Worm (Caenorhabditis elegans) whole organism, mixed stage, embryonic: ENCODE data around the gene dab-1.

ENCODE experiments used
- M03D4.4 ChIP-seq: sonication (generic microtip); optimal IDR thresholded peaks from 2 replicates; lab custom pipeline; 2017; ENCODE audit warnings: mild to moderate bottlenecking, missing genetic modification characterization, missing compliant biosample characterization
- bed-3 ChIP-seq: fragments of 200-800 bp; sonication (Bioruptor generic); optimal IDR thresholded peaks from 3 replicates; lab custom pipeline; 2018; ENCODE audit warnings: mild to moderate bottlenecking, missing genetic modification characterization, moderate library complexity, missing compliant biosample characterization
- blmp-1 ChIP-seq: fragments of 150-350 bp; optimal IDR thresholded peaks from 2 replicates; lab custom pipeline; 2014; ENCODE audit warnings: missing biosample characterization, missing genetic modification characterization
- ceh-39 ChIP-seq: fragments of 150-350 bp; optimal IDR thresholded peaks from 2 replicates; lab custom pipeline; 2014; ENCODE audit warnings: missing biosample characterization, missing genetic modification characterization
- ceh-43 ChIP-seq: fragments of 200-800 bp; sonication (Bioruptor generic); optimal IDR thresholded peaks from 2 replicates; lab custom pipeline; 2018; ENCODE audit warnings: mild to moderate bottlenecking, missing genetic modification characterization, moderate library complexity, missing compliant biosample characterization
- ceh-83 ChIP-seq: fragments of 200-800 bp; sonication (Bioruptor generic); optimal IDR thresholded peaks from 2 replicates; lab custom pipeline; 2018; ENCODE audit warnings: mild to moderate bottlenecking, missing genetic modification characterization, missing compliant biosample characterization
- ces-1 ChIP-seq: fragments of 150-350 bp; optimal IDR thresholded peaks from 2 replicates; lab custom pipeline; 2014; ENCODE audit warnings: missing biosample characterization, missing genetic modification reagents, missing genetic modification characterization
- cnd-1 ChIP-seq: fragments of 200-800 bp; sonication (Bioruptor generic); optimal IDR thresholded peaks from 2 replicates; lab custom pipeline; 2018; ENCODE audit warnings: mild to moderate bottlenecking, missing genetic modification characterization, missing compliant biosample characterization
- drap-1 ChIP-seq: fragments of 200-800 bp; sonication (Bioruptor generic); optimal IDR thresholded peaks from 3 replicates; lab custom pipeline; 2018; ENCODE audit warnings: mild to moderate bottlenecking, missing genetic modification characterization, missing compliant biosample characterization
- elt-1 ChIP-seq: sonication (generic microtip); optimal IDR thresholded peaks from 2 replicates; lab custom pipeline; 2017; ENCODE audit warnings: missing genetic modification characterization, mild to moderate bottlenecking, missing compliant biosample characterization, antibody characterized with exemption, moderate library complexity, borderline replicate concordance; ENCODE audit not compliant: insufficient read depth
- elt-3 ChIP-seq: fragments of 150-350 bp; optimal IDR thresholded peaks from 2 replicates; lab custom pipeline; 2014; ENCODE audit warnings: missing biosample characterization, missing genetic modification characterization
- flh-1 ChIP-seq: fragments of 200-800 bp; sonication (Bioruptor generic); optimal IDR thresholded peaks from 2 replicates; lab custom pipeline; 2018; ENCODE audit warnings: mild to moderate bottlenecking, missing genetic modification characterization, moderate library complexity, missing compliant biosample characterization
- ham-2 ChIP-seq: fragments of 200-800 bp; sonication (Bioruptor generic); optimal IDR thresholded peaks from 2 replicates; lab custom pipeline; 2018; ENCODE audit warnings: mild to moderate bottlenecking, missing genetic modification characterization, missing compliant biosample characterization
- lin-13 ChIP-seq: fragments of 150-350 bp; optimal IDR thresholded peaks from 2 replicates; lab custom pipeline; 2014; ENCODE audit warnings: missing biosample characterization, missing genetic modification characterization
- lin-32 ChIP-seq: fragments of 200-800 bp; sonication (Bioruptor generic); optimal IDR thresholded peaks from 2 replicates; lab custom pipeline; 2018; ENCODE audit warnings: mild to moderate bottlenecking, missing genetic modification characterization, missing compliant biosample characterization
- lsy-2 ChIP-seq: fragments of 150-350 bp; optimal IDR thresholded peaks from 2 replicates; lab custom pipeline; 2014; ENCODE audit warnings: missing biosample characterization, missing genetic modification characterization
- mab-5 ChIP-seq: fragments of 150-350 bp; optimal IDR thresholded peaks from 2 replicates; lab custom pipeline; 2014; ENCODE audit warnings: missing biosample characterization, missing genetic modification characterization
- mep-1 ChIP-seq: fragments of 150-350 bp; optimal IDR thresholded peaks from 2 replicates; lab custom pipeline; 2017; ENCODE audit warnings: missing biosample characterization, missing genetic modification reagents, missing genetic modification characterization, inconsistent platforms
- mls-2 ChIP-seq: sonication (generic microtip); optimal IDR thresholded peaks from 2 replicates; lab custom pipeline; 2016; ENCODE audit warnings: mild to moderate bottlenecking, missing genetic modification characterization, moderate library complexity, missing compliant biosample characterization
- nhr-12 ChIP-seq: fragments of 150-350 bp; optimal IDR thresholded peaks from 2 replicates; lab custom pipeline; 2014; ENCODE audit warnings: missing biosample characterization, missing genetic modification characterization
- nhr-2 ChIP-seq: fragments of 150-350 bp; optimal IDR thresholded peaks from 2 replicates; lab custom pipeline; 2014; ENCODE audit warnings: missing biosample characterization, missing genetic modification characterization
- nhr-237 ChIP-seq: fragments of 150-350 bp; optimal IDR thresholded peaks from 2 replicates; lab custom pipeline; 2014; ENCODE audit warnings: missing biosample characterization, missing genetic modification characterization
- nhr-28 ChIP-seq: fragments of 150-350 bp; optimal IDR thresholded peaks from 2 replicates; lab custom pipeline; 2014; ENCODE audit warnings: missing biosample characterization, missing genetic modification characterization
- nhr-76 ChIP-seq: sonication (generic microtip); optimal IDR thresholded peaks from 2 replicates; lab custom pipeline; 2017; ENCODE audit warnings: missing biosample characterization, missing genetic modification characterization
- pha-4 ChIP-seq: fragments of 150-350 bp; optimal IDR thresholded peaks from 2 replicates; lab custom pipeline; 2018; ENCODE audit warnings: missing biosample characterization, missing genetic modification reagents, missing genetic modification characterization
- sem-2 ChIP-seq: fragments of 200-800 bp; sonication (Bioruptor generic); optimal IDR thresholded peaks from 2 replicates; lab custom pipeline; 2018; ENCODE audit warnings: mild to moderate bottlenecking, missing genetic modification characterization, missing compliant biosample characterization
- snpc-4 ChIP-seq: fragments of 150-350 bp; optimal IDR thresholded peaks from 2 replicates; lab custom pipeline; 2014; ENCODE audit warnings: missing biosample characterization, missing genetic modification characterization
- tbx-8 ChIP-seq: fragments of 200-800 bp; sonication (Bioruptor generic); optimal IDR thresholded peaks from 2 replicates; lab custom pipeline; 2018; ENCODE audit warnings: mild to moderate bottlenecking, missing genetic modification characterization, moderate library complexity, missing compliant biosample characterization
- unc-120 ChIP-seq: sonication (generic microtip); optimal IDR thresholded peaks from 2 replicates; lab custom pipeline; 2017; ENCODE audit warnings: missing genetic modification characterization, missing compliant biosample characterization; ENCODE audit not compliant: poor library complexity, severe bottlenecking
- unc-39 ChIP-seq: fragments of 150-350 bp; optimal IDR thresholded peaks from 2 replicates; lab custom pipeline; 2014; ENCODE audit warnings: missing biosample characterization, missing genetic modification characterization
- unc-62 ChIP-seq: fragments of 150-350 bp; optimal IDR thresholded peaks from 2 replicates; lab custom pipeline; 2014; ENCODE audit warnings: missing biosample characterization, missing genetic modification reagents, missing genetic modification characterization
- zip-8 ChIP-seq: fragments of 150-350 bp; optimal IDR thresholded peaks from 2 replicates; lab custom pipeline; 2014; ENCODE audit warnings: missing biosample characterization, missing genetic modification characterization
- ztf-11 ChIP-seq: fragments of 150-350 bp; optimal IDR thresholded peaks from 2 replicates; lab custom pipeline; 2014; ENCODE audit warnings: missing biosample characterization, missing genetic modification characterization

Gene dab-1

DNA sequence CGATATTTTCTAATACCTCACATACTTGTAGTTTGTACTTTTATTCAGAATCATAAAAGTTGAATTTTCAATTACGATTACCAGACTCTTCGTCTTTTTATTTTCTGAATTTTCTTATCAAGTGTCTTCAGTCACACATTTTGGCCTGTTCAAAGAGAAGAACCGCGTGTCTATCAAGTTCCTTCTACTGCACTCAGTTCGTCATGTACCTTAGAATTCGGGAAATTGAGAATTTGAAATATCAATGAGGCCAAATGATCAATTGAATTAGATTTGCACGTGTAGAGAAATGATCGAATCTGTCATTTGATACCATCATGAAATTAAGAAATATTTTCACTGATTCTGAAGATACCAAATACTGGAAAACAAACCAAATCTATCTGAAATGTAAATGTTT, 41.4 kb downstream of the dab-1 start:
- no peak for TF ChIP-seq drap-1 (GFP tag; lab: Kevin White, UChicago)
- no peak for TF ChIP-seq mls-2 (tag; lab: Kevin White, UChicago)
- TF ChIP-seq ztf-11 = no peak
- no peak for TF ChIP-seq ceh-39 (tag; lab: Kevin White, UChicago)
- TF ChIP-seq unc-62 (GFP tag; lab: Kevin White, UChicago) = no peak
- TF ChIP-seq ceh-83 (GFP tag; lab: Kevin White, UChicago) = no peak
- no peak for TF ChIP-seq flh-1
- TF ChIP-seq ces-1 (GFP tag; lab: Kevin White, UChicago) = no peak
- TF ChIP-seq, all 35 proteins: peak for 0

DNA sequence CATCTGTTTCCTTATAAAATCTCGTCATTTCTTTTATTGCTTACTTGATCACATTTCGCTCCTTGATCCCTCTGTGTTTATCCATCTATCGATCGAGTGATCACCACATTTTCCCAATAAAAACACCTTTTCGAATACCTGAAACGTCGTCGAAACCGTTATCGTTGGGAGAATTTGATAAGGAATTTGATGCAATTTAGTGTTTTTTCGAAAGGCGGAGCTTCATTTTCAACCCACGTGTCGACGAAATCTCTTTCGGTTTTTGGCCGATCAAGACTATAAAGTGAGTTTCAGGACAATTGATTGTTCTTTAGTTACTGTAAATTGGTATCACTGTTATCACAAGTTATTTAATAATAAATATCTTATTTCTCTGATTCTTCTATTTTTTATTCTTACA, 42.4 kb downstream of the dab-1 start, which contains the start of gene srdh-1:
Gene srdh-1, plus strand, starts transcription at position 43 of the 400 bp plus-strand sequence.
- TF ChIP-seq tbx-8 (GFP tag; lab: Kevin White, UChicago) = no peak
- TF ChIP-seq sem-2 (GFP tag; lab: Kevin White, UChicago) = no peak
- no peak for TF ChIP-seq mep-1
- no peak for TF ChIP-seq nhr-2 (tag; lab: Kevin White, UChicago)
- no peak for TF ChIP-seq ceh-43 (GFP tag; lab: Kevin White, UChicago)
- TF ChIP-seq elt-3 (tag; lab: Kevin White, UChicago) = no peak
- no peak for TF ChIP-seq snpc-4
- no peak for TF ChIP-seq elt-1 (tag; lab: Kevin White, UChicago)
- no peak for TF ChIP-seq mab-5
- TF ChIP-seq ham-2 (GFP tag; lab: Kevin White, UChicago) = no peak
- no peak for TF ChIP-seq unc-120
- no peak for TF ChIP-seq ceh-39 (tag; lab: Kevin White, UChicago)
- no peak for TF ChIP-seq nhr-28 (tag; lab: Kevin White, UChicago)
- TF ChIP-seq zip-8 = no peak
- TF ChIP-seq ztf-11 = no peak
- no peak for TF ChIP-seq pha-4 (tag; lab: Kevin White, UChicago)
- TF ChIP-seq cnd-1 = no peak

DNA sequence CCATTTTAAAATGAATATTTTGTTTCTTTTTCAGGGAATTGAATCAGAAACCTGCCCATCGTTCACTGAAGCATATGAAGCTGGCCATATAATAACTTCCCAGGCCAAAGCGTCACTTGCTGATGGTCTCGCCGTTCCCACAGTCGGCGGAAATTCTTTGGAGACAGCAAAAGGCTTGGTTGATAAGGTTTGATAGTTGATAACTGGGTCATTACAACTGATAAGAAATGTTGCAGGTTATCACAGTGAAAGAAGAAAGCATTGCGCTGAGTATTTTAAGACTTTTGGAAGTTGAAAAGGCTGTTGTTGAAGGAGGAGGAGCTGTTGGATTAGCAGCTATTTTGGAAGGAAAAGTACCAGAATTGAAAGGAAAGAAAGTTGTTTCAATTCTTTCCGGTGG, 44.4 kb downstream of the dab-1 start:
- no peak for TF ChIP-seq M03D4.4 (tag; lab: Kevin White, UChicago)
- no peak for TF ChIP-seq zip-8
- no peak for TF ChIP-seq lsy-2
- TF ChIP-seq unc-62 (GFP tag; lab: Kevin White, UChicago) = no peak
- TF ChIP-seq tbx-8 (GFP tag; lab: Kevin White, UChicago) = no peak
- no peak for TF ChIP-seq nhr-12 (tag; lab: Kevin White, UChicago)
- no peak for TF ChIP-seq elt-3 (tag; lab: Kevin White, UChicago)
- TF ChIP-seq cnd-1 = no peak
- TF ChIP-seq ceh-39 (tag; lab: Kevin White, UChicago) = no peak
- TF ChIP-seq, all 35 proteins: peak for 0

DNA sequence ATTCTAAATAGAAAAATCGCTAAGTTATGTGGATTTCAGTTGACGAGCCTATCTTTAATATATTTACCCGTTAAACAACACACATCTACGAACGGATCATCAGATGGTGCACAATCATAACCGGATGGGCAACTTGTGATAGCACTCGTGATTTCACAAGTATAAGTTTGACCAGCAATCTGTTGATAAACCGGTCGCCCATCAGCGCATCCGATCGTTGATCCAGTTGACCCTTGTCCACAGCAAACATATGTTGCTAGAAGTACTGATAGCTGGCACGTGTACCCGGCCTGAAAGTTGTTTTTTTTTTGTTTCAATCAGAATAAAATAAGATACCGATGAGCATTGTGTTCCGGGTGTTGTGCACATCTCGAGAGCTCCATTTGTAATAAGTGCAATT, 45.5 kb downstream of the dab-1 start:
- no peak for TF ChIP-seq nhr-28 (tag; lab: Kevin White, UChicago)
- no peak for TF ChIP-seq nhr-237 (tag; lab: Kevin White, UChicago)
- no peak for TF ChIP-seq mls-2 (tag; lab: Kevin White, UChicago)
- no peak for TF ChIP-seq tbx-8 (GFP tag; lab: Kevin White, UChicago)
- TF ChIP-seq elt-3 (tag; lab: Kevin White, UChicago) = no peak
- TF ChIP-seq drap-1 (GFP tag; lab: Kevin White, UChicago) = no peak
- TF ChIP-seq mep-1 = no peak
- no peak for TF ChIP-seq pha-4 (tag; lab: Kevin White, UChicago)
- TF ChIP-seq nhr-12 (tag; lab: Kevin White, UChicago) = no peak
- no peak for TF ChIP-seq ceh-43 (GFP tag; lab: Kevin White, UChicago)
- no peak for TF ChIP-seq zip-8
- no peak for TF ChIP-seq lin-13 (tag; lab: Kevin White, UChicago)
- TF ChIP-seq bed-3 = no peak
- TF ChIP-seq blmp-1 (tag; lab: Kevin White, UChicago) = no peak
- no peak for TF ChIP-seq unc-39
- TF ChIP-seq lin-32 (GFP tag; lab: Kevin White, UChicago) = no peak
- TF ChIP-seq unc-62 (GFP tag; lab: Kevin White, UChicago) = no peak
- TF ChIP-seq snpc-4 = no peak

DNA sequence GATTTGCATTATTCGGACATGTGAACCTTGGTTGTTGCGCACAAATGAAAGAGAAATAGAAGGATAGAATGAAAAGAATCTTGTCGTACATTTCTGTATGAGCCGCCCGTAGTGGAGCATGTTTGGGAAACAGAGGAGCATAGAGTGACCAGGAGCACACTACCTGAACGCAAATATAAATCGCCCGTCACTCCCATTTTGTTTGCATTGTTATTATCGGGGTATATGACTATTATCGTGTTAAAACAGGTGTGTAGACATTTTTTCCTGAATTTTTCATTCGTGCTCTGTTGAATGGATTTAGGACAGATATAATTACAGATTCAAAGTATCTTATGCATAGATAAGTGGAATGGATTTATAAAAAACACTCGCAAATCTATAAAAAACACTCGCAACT, 47.2 kb downstream of the dab-1 start, which contains the start of gene K01C8.2:
Gene K01C8.2, minus strand, starts transcription at position 101 of the 400 bp plus-strand sequence.
- no peak for TF ChIP-seq drap-1 (GFP tag; lab: Kevin White, UChicago)
- TF ChIP-seq unc-62 (GFP tag; lab: Kevin White, UChicago) = no peak
- TF ChIP-seq unc-120 = no peak
- TF ChIP-seq elt-1 (tag; lab: Kevin White, UChicago) = no peak
- no peak for TF ChIP-seq nhr-12 (tag; lab: Kevin White, UChicago)
- no peak for TF ChIP-seq cnd-1
- TF ChIP-seq nhr-76 (tag; lab: Kevin White, UChicago) = no peak
- no peak for TF ChIP-seq ceh-83 (GFP tag; lab: Kevin White, UChicago)
- TF ChIP-seq blmp-1 (tag; lab: Kevin White, UChicago) = no peak
- no peak for TF ChIP-seq nhr-2 (tag; lab: Kevin White, UChicago)
- TF ChIP-seq tbx-8 (GFP tag; lab: Kevin White, UChicago) = no peak
- TF ChIP-seq sem-2 (GFP tag; lab: Kevin White, UChicago) = no peak
- no peak for TF ChIP-seq bed-3
- TF ChIP-seq, all 35 proteins: peak for 0
